Worm (Caenorhabditis elegans) whole organism, young adult: Measurements from ENCODE around the gene col-93.

Experiments used
- B0019.2 ChIP-seq: fragments of 200-800 bp; sonication (Bioruptor generic); conservative IDR thresholded peaks from 2 replicates; pipeline ENCODE4 v1.3.6; 2022; ENCODE audit warnings: missing genetic modification reagents, missing genetic modification characterization, missing compliant biosample characterization
- F10E7.11 ChIP-seq: sonication (generic microtip); optimal IDR thresholded peaks from 2 replicates; lab custom pipeline; 2017; ENCODE audit warnings: mild to moderate bottlenecking, missing genetic modification characterization, moderate library complexity, missing compliant biosample characterization
- F39B2.1 ChIP-seq: fragments of 200-800 bp; sonication (Bioruptor generic); IDR thresholded peaks from 2 replicates; pipeline ENCODE4 v1.3.6; 2022; ENCODE audit warnings: missing genetic modification reagents, missing genetic modification characterization, missing compliant biosample characterization
- F52B5.7 ChIP-seq: sonication (generic microtip); optimal IDR thresholded peaks from 2 replicates; lab custom pipeline; 2016; ENCODE audit warnings: mild to moderate bottlenecking, missing genetic modification characterization, missing compliant biosample characterization
- F57C9.4 ChIP-seq: sonication (generic microtip); optimal IDR thresholded peaks from 2 replicates; lab custom pipeline; 2017; ENCODE audit warnings: mild to moderate bottlenecking, missing genetic modification characterization, missing compliant biosample characterization
- T26A5.8 ChIP-seq: sonication (generic microtip); optimal IDR thresholded peaks from 2 replicates; lab custom pipeline; 2016; ENCODE audit warnings: missing genetic modification characterization, missing compliant biosample characterization
- Y53F4B.3 ChIP-seq: fragments of 200-800 bp; sonication (Bioruptor generic); IDR thresholded peaks from 2 replicates; pipeline ENCODE4 v1.3.6; 2022; ENCODE audit warnings: missing genetic modification reagents, missing genetic modification characterization, missing compliant biosample characterization
- Y67H2A.10 ChIP-seq: fragments of 200-800 bp; sonication (Bioruptor generic); conservative IDR thresholded peaks from 2 replicates; pipeline ENCODE4 v1.3.6; 2022; ENCODE audit warnings: missing genetic modification reagents, missing genetic modification characterization, missing compliant biosample characterization
- Y95B8A.8 ChIP-seq: fragments of 200-800 bp; sonication (Bioruptor generic); IDR thresholded peaks from 2 replicates; pipeline ENCODE4 v1.3.6; 2022; ENCODE audit warnings: missing genetic modification reagents, missing genetic modification characterization, missing compliant biosample characterization
- ama-1 ChIP-seq, 3 experiments: fragments of 150-350 bp in 1 of 3; sonication (generic microtip) in 2 of 3; optimal IDR thresholded peaks; 2 replicates each; lab custom pipeline; 2014 to 2018; ENCODE audit warnings: missing biosample characterization in 2 of 3, missing genetic modification characterization in 2 of 3, missing genetic modification reagents in 2 of 3
- aptf-3 ChIP-seq: fragments of 200-800 bp; sonication (Bioruptor generic); IDR thresholded peaks from 2 replicates; pipeline ENCODE4 v1.3.6; 2022; ENCODE audit warnings: missing genetic modification characterization, missing compliant biosample characterization
- attf-3 ChIP-seq: fragments of 200-800 bp; sonication (Bioruptor generic); conservative IDR thresholded peaks from 2 replicates; pipeline ENCODE4 v1.3.6; 2022; ENCODE audit warnings: missing genetic modification reagents, missing genetic modification characterization, missing compliant biosample characterization
- bed-1 ChIP-seq: fragments of 200-800 bp; sonication (Bioruptor generic); IDR thresholded peaks from 2 replicates; pipeline ENCODE4 v1.3.6; 2022; ENCODE audit warnings: missing genetic modification reagents, missing genetic modification characterization, missing compliant biosample characterization
- ceh-100 ChIP-seq: fragments of 200-800 bp; sonication (Bioruptor generic); IDR thresholded peaks from 2 replicates; pipeline ENCODE4 v1.3.6; 2022; ENCODE audit warnings: missing genetic modification reagents, missing genetic modification characterization, missing compliant biosample characterization
- chd-7 ChIP-seq: sonication (generic microtip); optimal IDR thresholded peaks from 2 replicates; lab custom pipeline; 2016; ENCODE audit warnings: mild to moderate bottlenecking, missing genetic modification characterization, moderate library complexity, missing compliant biosample characterization
- dox-1 ChIP-seq: fragments of 200-800 bp; sonication (Bioruptor generic); IDR thresholded peaks from 2 replicates; pipeline ENCODE4 v1.3.6; 2022; ENCODE audit warnings: missing genetic modification reagents, missing genetic modification characterization, missing compliant biosample characterization
- dpff-1 ChIP-seq: sonication (generic microtip); optimal IDR thresholded peaks from 2 replicates; lab custom pipeline; 2017; ENCODE audit warnings: mild to moderate bottlenecking, missing genetic modification characterization, missing compliant biosample characterization
- dpl-1 ChIP-seq: fragments of 150-350 bp; optimal IDR thresholded peaks from 2 replicates; lab custom pipeline; 2014; ENCODE audit warnings: missing biosample characterization, missing genetic modification reagents, missing genetic modification characterization
- egl-18 ChIP-seq: fragments of 200-800 bp; sonication (Bioruptor generic); IDR thresholded peaks from 2 replicates; pipeline ENCODE4 v1.3.6; 2022; ENCODE audit warnings: missing genetic modification reagents, missing genetic modification characterization, missing compliant biosample characterization
- egrh-3 ChIP-seq: fragments of 200-800 bp; sonication (Bioruptor generic); IDR thresholded peaks from 2 replicates; pipeline ENCODE4 v1.3.6; 2022; ENCODE audit warnings: missing genetic modification reagents, missing genetic modification characterization, missing compliant biosample characterization
- fkh-3 ChIP-seq: sonication (generic microtip); optimal IDR thresholded peaks from 2 replicates; lab custom pipeline; 2016; ENCODE audit warnings: mild to moderate bottlenecking, missing genetic modification characterization, missing compliant biosample characterization
- gei-17 ChIP-seq: fragments of 200-800 bp; sonication (Bioruptor generic); optimal IDR thresholded peaks from 2 replicates; lab custom pipeline; 2018; ENCODE audit warnings: mild to moderate bottlenecking, missing genetic modification characterization, missing compliant biosample characterization
- hsf-1 ChIP-seq: fragments of 200-800 bp; sonication (Bioruptor generic); IDR thresholded peaks from 2 replicates; pipeline ENCODE4 v1.3.6; 2022; ENCODE audit warnings: missing genetic modification reagents, missing genetic modification characterization, missing compliant biosample characterization
- let-526 ChIP-seq: fragments of 200-800 bp; sonication (Bioruptor generic); IDR thresholded peaks from 2 replicates; pipeline ENCODE4 v1.3.6; 2022; ENCODE audit warnings: missing genetic modification reagents, missing genetic modification characterization, missing compliant biosample characterization
- lsl-1 ChIP-seq: fragments of 200-800 bp; sonication (Bioruptor generic); optimal IDR thresholded peaks from 2 replicates; lab custom pipeline; 2018; ENCODE audit warnings: mild to moderate bottlenecking, missing genetic modification characterization, moderate library complexity, missing compliant biosample characterization
- lsy-27 ChIP-seq: sonication (generic microtip); optimal IDR thresholded peaks from 2 replicates; lab custom pipeline; 2017; ENCODE audit warnings: missing genetic modification characterization, mild to moderate bottlenecking, missing compliant biosample characterization, antibody characterized with exemption, missing genotype, borderline replicate concordance; ENCODE audit not compliant: insufficient read depth
- madf-10 ChIP-seq: sonication (generic microtip); optimal IDR thresholded peaks from 2 replicates; lab custom pipeline; 2016; ENCODE audit warnings: mild to moderate bottlenecking, missing genetic modification characterization, missing compliant biosample characterization
- madf-3 ChIP-seq: fragments of 200-800 bp; sonication (Bioruptor generic); IDR thresholded peaks from 2 replicates; pipeline ENCODE4 v1.3.6; 2022; ENCODE audit warnings: missing genetic modification reagents, missing genetic modification characterization, missing compliant biosample characterization
- mes-4 ChIP-seq: sonication (generic microtip); optimal IDR thresholded peaks from 2 replicates; lab custom pipeline; 2016; ENCODE audit warnings: missing genotype, missing genetic modification characterization, missing compliant biosample characterization
- nfya-1 ChIP-seq: sonication (generic microtip); optimal IDR thresholded peaks from 2 replicates; lab custom pipeline; 2017; ENCODE audit warnings: antibody characterized with exemption, missing compliant biosample characterization, missing genetic modification characterization, borderline replicate concordance; ENCODE audit not compliant: insufficient read depth
- nhr-120 ChIP-seq: fragments of 200-800 bp; sonication (Bioruptor generic); IDR thresholded peaks from 2 replicates; pipeline ENCODE4 v1.3.6; 2022; ENCODE audit warnings: missing genetic modification characterization, missing compliant biosample characterization
- nhr-80 ChIP-seq: sonication (generic microtip); optimal IDR thresholded peaks from 2 replicates; lab custom pipeline; 2016; ENCODE audit warnings: missing genetic modification characterization, missing compliant biosample characterization
- nhr-90 ChIP-seq: sonication (generic microtip); optimal IDR thresholded peaks from 2 replicates; lab custom pipeline; 2016; ENCODE audit warnings: missing genotype, mild to moderate bottlenecking, missing genetic modification characterization, missing compliant biosample characterization
- rcor-1 ChIP-seq: fragments of 200-800 bp; sonication (Bioruptor generic); IDR thresholded peaks from 2 replicates; pipeline ENCODE4 v1.3.6; 2022; ENCODE audit warnings: missing genetic modification reagents, missing genetic modification characterization, missing compliant biosample characterization
- rec-8 ChIP-seq, 2 experiments: sonication (generic microtip); optimal IDR thresholded peaks; 2 replicates each; lab custom pipeline; 2016; ENCODE audit warnings: mild to moderate bottlenecking in 2 of 2, missing genetic modification characterization in 2 of 2, missing genetic modification reagents in 2 of 2, missing genotype in 2 of 2, missing biosample characterization in 1 of 2, missing compliant biosample characterization in 1 of 2, moderate library complexity in 1 of 2
- repo-1 ChIP-seq: sonication (generic microtip); optimal IDR thresholded peaks from 2 replicates; lab custom pipeline; 2017; ENCODE audit warnings: mild to moderate bottlenecking, missing genetic modification characterization, missing compliant biosample characterization
- sea-2 ChIP-seq: fragments of 200-800 bp; sonication (Bioruptor generic); IDR thresholded peaks from 2 replicates; pipeline ENCODE4 v1.3.6; 2022; ENCODE audit warnings: missing genetic modification characterization, missing compliant biosample characterization
- snpc-3.4 ChIP-seq: sonication (generic microtip); optimal IDR thresholded peaks from 2 replicates; lab custom pipeline; 2017; ENCODE audit warnings: missing genetic modification characterization, mild to moderate bottlenecking, missing compliant biosample characterization, antibody characterized with exemption, moderate library complexity, missing genotype, missing genetic modification reagents
- somi-1 ChIP-seq: fragments of 200-800 bp; sonication (Bioruptor generic); optimal IDR thresholded peaks from 2 replicates; lab custom pipeline; 2018; ENCODE audit warnings: mild to moderate bottlenecking, missing genetic modification characterization, missing compliant biosample characterization
- sptf-2 ChIP-seq: fragments of 200-800 bp; sonication (Bioruptor generic); optimal IDR thresholded peaks from 2 replicates; lab custom pipeline; 2018; ENCODE audit warnings: mild to moderate bottlenecking, missing genetic modification characterization, missing compliant biosample characterization
- tbp1 ChIP-seq: fragments of 200-800 bp; sonication (Bioruptor generic); optimal IDR thresholded peaks from 2 replicates; lab custom pipeline; 2018; ENCODE audit warnings: mild to moderate bottlenecking, missing genetic modification characterization, missing compliant biosample characterization
- tbx-9 ChIP-seq: sonication (generic microtip); optimal IDR thresholded peaks from 2 replicates; lab custom pipeline; 2016; ENCODE audit warnings: borderline replicate concordance, missing genetic modification characterization, inconsistent platforms, missing compliant biosample characterization
- ztf-25 ChIP-seq: fragments of 200-800 bp; sonication (Bioruptor generic); IDR thresholded peaks from 2 replicates; pipeline ENCODE4 v1.3.6; 2022; ENCODE audit warnings: missing genetic modification reagents, missing genetic modification characterization, missing compliant biosample characterization
- ztf-3 ChIP-seq: fragments of 200-800 bp; sonication (Bioruptor generic); optimal IDR thresholded peaks from 2 replicates; lab custom pipeline; 2018; ENCODE audit warnings: mild to moderate bottlenecking, missing genetic modification characterization, missing compliant biosample characterization
- ztf-6 ChIP-seq: fragments of 200-800 bp; sonication (Bioruptor generic); IDR thresholded peaks from 2 replicates; pipeline ENCODE4 v1.3.6; 2022; ENCODE audit warnings: missing genetic modification reagents, missing genetic modification characterization, missing compliant biosample characterization

Gene col-93

ce11 chrIII:10994085-10994484 is 8.7 kb upstream of the col-93 start (continued):
- TF ChIP-seq ztf-25 (GFP tag; lab: Robert Waterston, UW), result no peak

- TF ChIP-seq lsy-27, result peak; percentile 84
- peak; percentile 91 for TF ChIP-seq ztf-3
- peak; percentile 95 for TF ChIP-seq tbx-9
- peak; percentile 79 for TF ChIP-seq hsf-1
- peak; percentile 94 for TF ChIP-seq aptf-3 (GFP tag; lab: Robert Waterston, UW)
- TF ChIP-seq F57C9.4 (tag; lab: Kevin White, UChicago), result peak; percentile 76
- TF ChIP-seq dpl-1 (GFP tag; lab: Kevin White, UChicago), result peak; percentile 44
- TF ChIP-seq madf-3, result peak; percentile 88
- peak; percentile 48; the same call in 1 of the 2 replicates for TF ChIP-seq Y53F4B.3
- peak; percentile 97 for TF ChIP-seq ztf-25 (GFP tag; lab: Robert Waterston, UW)
- TF ChIP-seq snpc-3.4 (tag; lab: Kevin White, UChicago), result peak; percentile 97
- TF ChIP-seq gei-17, result peak; percentile 91
- TF ChIP-seq egrh-3, result peak; percentile 85
- TF ChIP-seq chd-7 (tag; lab: Kevin White, UChicago), result peak; percentile 97
- peak; percentile 95 to 97 for TF ChIP-seq rec-8 (tag; optimal IDR thresholded peaks at IDR 0.05; lab: Kevin White, UChicago)
- peak; percentile 65; the same call in 1 of the 2 replicates for TF ChIP-seq B0019.2 (GFP tag; lab: Robert Waterston, UW)
- peak; percentile 84 for TF ChIP-seq F39B2.1 (GFP tag; lab: Robert Waterston, UW)
- peak; percentile 94 for TF ChIP-seq sea-2 (GFP tag; lab: Robert Waterston, UW)
- peak; percentile 47; the same call in 1 of the 2 replicates for TF ChIP-seq ztf-6 (GFP tag; lab: Robert Waterston, UW)
- peak; percentile 97 for TF ChIP-seq F52B5.7
- TF ChIP-seq mes-4, result peak; percentile 90
- peak; percentile 50 for TF ChIP-seq nhr-80 (tag; lab: Kevin White, UChicago)
- TF ChIP-seq rcor-1 (GFP tag; lab: Robert Waterston, UW), result peak; percentile 95
- peak; percentile 95 for TF ChIP-seq T26A5.8 (tag; lab: Kevin White, UChicago)
- TF ChIP-seq F10E7.11, result peak; percentile 95
- TF ChIP-seq Y67H2A.10, result peak; percentile 62; the same call in 1 of the 2 replicates
- peak; percentile 92 for TF ChIP-seq madf-10 (tag; lab: Kevin White, UChicago)
- TF ChIP-seq dpff-1 (tag; lab: Kevin White, UChicago), result peak; percentile 94
- TF ChIP-seq somi-1 (GFP tag; lab: Kevin White, UChicago), result peak; percentile 92
- TF ChIP-seq bed-1 (GFP tag; lab: Robert Waterston, UW), result no peak
- peak; percentile 97 for TF ChIP-seq repo-1 (tag; lab: Kevin White, UChicago)
- TF ChIP-seq egl-18, result peak; percentile 91
- peak; percentile 84 for TF ChIP-seq Y95B8A.8 (GFP tag; lab: Robert Waterston, UW)
- TF ChIP-seq attf-3, result peak; percentile 67
- TF ChIP-seq sptf-2, result peak; percentile 94
- peak; percentile 70 for TF ChIP-seq lsl-1
- TF ChIP-seq nhr-120 (GFP tag; lab: Robert Waterston, UW), result peak; percentile 90
- peak; percentile 97 for TF ChIP-seq dox-1
- peak; percentile 90 for TF ChIP-seq tbp1 (GFP tag; lab: Kevin White, UChicago)
- no peak for TF ChIP-seq nfya-1 (tag; lab: Kevin White, UChicago)
- TF ChIP-seq nhr-90 (tag; lab: Kevin White, UChicago), result peak; percentile 94
- TF ChIP-seq ceh-100, result peak; percentile 89
- TF ChIP-seq ama-1 (optimal IDR thresholded peaks at IDR 0.05; lab: Kevin White, UChicago), result no peak
- TF ChIP-seq ama-1 (GFP tag; optimal IDR thresholded peaks at IDR 0.05; lab: Kevin White, UChicago), result peak; percentile 85 to 94
- peak; percentile 93 for TF ChIP-seq fkh-3
- peak; percentile 93 for TF ChIP-seq let-526 (GFP tag; lab: Robert Waterston, UW)
Measured at ce11 chrIII:10989491-10990032, 4.2 kb upstream of the col-93 start.
